Fruit fly (Drosophila melanogaster) whole organism, prepupa: ENCODE measurements around the gene mbm.

Source experiments
- Blimp-1 ChIP-seq: fragments of 200-800 bp; sonication (Bioruptor generic); optimal IDR thresholded peaks from 3 replicates; lab custom pipeline; 2017; ENCODE audit warnings: missing biosample characterization, missing genetic modification characterization, mild to moderate bottlenecking, moderate library complexity, missing genetic modification reagents
- CG11762 ChIP-seq: fragments of 200-800 bp; sonication (Bioruptor generic); optimal IDR thresholded peaks from 3 replicates; lab custom pipeline; 2016; ENCODE audit warnings: missing biosample characterization, missing genetic modification characterization; ENCODE audit not compliant: insufficient read depth
- CG32006 ChIP-seq: fragments of 200-800 bp; sonication (Bioruptor generic); optimal IDR thresholded peaks from 3 replicates; lab custom pipeline; 2017; ENCODE audit warnings: missing biosample characterization, mild to moderate bottlenecking, missing genetic modification characterization
- Eip93F ChIP-seq: fragments of 200-800 bp; sonication (Bioruptor generic); optimal IDR thresholded peaks from 2 replicates; lab custom pipeline; 2016; ENCODE audit warnings: missing biosample characterization, mild to moderate bottlenecking, missing genetic modification characterization
- Smox ChIP-seq: fragments of 200-800 bp; sonication (Bioruptor generic); optimal IDR thresholded peaks from 3 replicates; lab custom pipeline; 2016; ENCODE audit warnings: missing biosample characterization, missing genetic modification characterization
- fd59A ChIP-seq: fragments of 200-800 bp; sonication (Bioruptor generic); optimal IDR thresholded peaks from 2 replicates; lab custom pipeline; 2017; ENCODE audit warnings: missing biosample characterization, mild to moderate bottlenecking, missing genetic modification characterization, missing genetic modification reagents
- salr ChIP-seq, 2 experiments: fragments of 200-800 bp; sonication (Bioruptor generic); optimal IDR thresholded peaks; 3 replicates each; lab custom pipeline; 2016 to 2018; ENCODE audit warnings: missing biosample characterization in 2 of 2, missing genetic modification characterization in 2 of 2, mild to moderate bottlenecking in 1 of 2

DNA sequence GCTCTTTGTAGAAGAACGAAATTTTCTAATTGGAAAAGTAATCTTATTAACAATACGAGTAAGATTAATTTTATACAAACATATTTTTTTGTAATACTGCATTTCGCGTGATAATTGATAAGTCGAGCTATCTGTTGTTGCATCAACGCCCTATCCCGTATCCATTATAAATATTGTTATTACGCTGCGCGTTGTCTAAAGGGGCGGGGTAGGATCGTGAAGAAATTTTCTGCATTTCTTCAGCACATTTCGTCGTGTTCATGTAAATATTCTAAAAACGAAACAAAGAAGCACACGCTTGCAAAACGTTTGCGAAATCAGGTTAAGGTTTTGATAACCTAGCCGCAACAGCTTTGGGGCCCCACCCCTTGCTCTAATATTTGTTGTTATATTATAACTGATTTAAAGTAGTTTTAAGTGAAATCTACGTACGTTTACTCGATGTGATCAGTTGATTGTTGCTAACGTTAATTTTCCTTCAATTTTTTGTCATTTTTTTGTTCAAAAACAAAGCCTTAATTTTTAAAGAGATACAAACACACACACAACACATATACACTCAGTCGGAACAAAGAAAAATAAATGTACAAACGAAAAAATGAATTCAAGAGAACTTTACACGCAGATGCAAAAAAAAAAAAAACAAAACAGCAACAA lies 29.9 kb upstream of the mbm start:
- TF ChIP-seq CG32006 (GFP tag; lab: Kevin White, UChicago) = no peak
- peak; percentile 48 for TF ChIP-seq Eip93F
- TF ChIP-seq salr (GFP tag; optimal IDR thresholded peaks at IDR 0.05; lab: Kevin White, UChicago) = no peak
- TF ChIP-seq Smox (GFP tag; lab: Kevin White, UChicago) = no peak
- TF ChIP-seq Blimp-1 (GFP tag; lab: Kevin White, UChicago) = no peak
- TF ChIP-seq fd59A (GFP tag; lab: Kevin White, UChicago) = no peak
- no peak for TF ChIP-seq CG11762
